Fruit fly (Drosophila melanogaster): ENCODE results near the gene CG31088.

The CG31088 gene

DNA sequence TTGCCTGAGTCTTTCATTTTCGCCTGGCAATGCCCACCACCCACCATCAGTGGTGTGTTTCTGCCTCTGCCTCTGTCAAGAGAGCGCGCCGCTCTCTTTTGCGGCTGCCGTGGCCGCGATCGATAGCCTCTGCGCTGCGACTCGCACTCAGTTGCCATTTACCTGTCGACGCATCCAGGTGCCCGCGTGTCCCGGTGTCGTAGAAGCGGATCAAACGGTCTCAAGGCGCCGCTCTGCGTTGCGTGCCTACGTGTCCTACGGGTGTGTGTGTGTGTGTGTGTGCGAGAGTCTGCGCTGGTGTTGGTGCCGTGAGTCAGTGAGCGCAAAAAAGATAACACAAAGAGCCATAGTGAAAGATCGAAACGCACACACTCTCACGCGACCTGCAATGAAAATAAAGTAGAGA, 30.0 kb downstream of the CG31088 start, which contains the start of gene Fbxl7 (continued):
- TF ChIP-seq CG7372 (GFP tag; IDR thresholded peaks at IDR 0.05) (no peak), org-1 (GFP tag; optimal IDR thresholded peaks at IDR 0.05) (no peak), btn (GFP tag; optimal IDR thresholded peaks at IDR 0.05) (no peak), tap (tag; optimal IDR thresholded peaks at IDR 0.05) (no peak), croc (GFP tag; conservative IDR thresholded peaks at IDR 0.05) (no peak), CG3726 (GFP tag; IDR thresholded peaks at IDR 0.05) (no peak), YL-1 (GFP tag; optimal IDR thresholded peaks at IDR 0.05) (no peak), CG9932 (GFP tag; IDR thresholded peaks at IDR 0.05) (no peak), pita (GFP tag; optimal IDR thresholded peaks at IDR 0.05) (no peak), amos (GFP tag; IDR thresholded peaks at IDR 0.05; ENCODE audit: partially characterized antibody) (peak; percentile 35), MBD-R2 (GFP tag; IDR thresholded peaks at IDR 0.05) (no peak), Ada2b (GFP tag; IDR thresholded peaks at IDR 0.05) (no peak), dmrt99B (tag; optimal IDR thresholded peaks at IDR 0.05) (no peak), CG10209 (GFP tag; optimal IDR thresholded peaks at IDR 0.05) (no peak), HLHmδ (GFP tag; optimal IDR thresholded peaks at IDR 0.05) (peak; percentile 84), Ssrp (tag; optimal IDR thresholded peaks at IDR 0.05) (no peak), CG2199 (GFP tag; IDR thresholded peaks at IDR 0.05) (peak; percentile 78; the same call in 1 of the 3 replicates), jigr1 (GFP tag; IDR thresholded peaks at IDR 0.05) (no peak), CG5953 (GFP tag; IDR thresholded peaks at IDR 0.05) (no peak), CG32772 (GFP tag; IDR thresholded peaks at IDR 0.05) (no peak), ac (GFP tag; optimal IDR thresholded peaks at IDR 0.05) (peak; percentile 13), Hmx (GFP tag; optimal IDR thresholded peaks at IDR 0.05) (no peak), CG17328 (GFP tag; IDR thresholded peaks at IDR 0.05) (0 out of 2 replicates have a peak, but pooled peaks have one; percentile 18), cad (GFP tag; optimal IDR thresholded peaks at IDR 0.05) (no peak), nmo (GFP tag; optimal IDR thresholded peaks at IDR 0.05) (peak; percentile 13), HHEX (GFP tag; optimal IDR thresholded peaks at IDR 0.05) (no peak), Adf1 (GFP tag; IDR thresholded peaks at IDR 0.05) (peak; percentile 24; the same call in 1 of the 2 replicates), dati (GFP tag; IDR thresholded peaks at IDR 0.05) (no peak), CG16815 (GFP tag; optimal IDR thresholded peaks at IDR 0.05) (no peak), caup (GFP tag; optimal IDR thresholded peaks at IDR 0.05; ENCODE audit: severe bottlenecking) (no peak), crc (GFP tag; optimal IDR thresholded peaks at IDR 0.05) (no peak), toy (GFP tag; IDR thresholded peaks at IDR 0.05) (no peak), NfI (GFP tag; optimal IDR thresholded peaks at IDR 0.05) (no peak)

dm6 chr3R:15920229-15920533, 30.6 kb downstream of the CG31088 start:
- TF ChIP-seq kni (GFP tag; optimal IDR thresholded peaks at IDR 0.05) (peak; percentile 54), CG2199 (GFP tag; IDR thresholded peaks at IDR 0.05) (peak; percentile 98), Trl (optimal IDR thresholded peaks at IDR 0.05) (peak in 1 of 2 experiments; percentile 13), Trl (GFP tag; optimal IDR thresholded peaks at IDR 0.05) (no peak), CG3407 (GFP tag; optimal IDR thresholded peaks at IDR 0.05) (no peak), Hsf (GFP tag; optimal IDR thresholded peaks at IDR 0.05) (no peak), ATbp (GFP tag; optimal IDR thresholded peaks at IDR 0.05) (no peak), CG2120 (GFP tag; optimal IDR thresholded peaks at IDR 0.05) (no peak)
